Fruit fly (Drosophila melanogaster) whole organism, embryonic: ENCODE results near the gene Pino.
A peak's percentile ranks its signal among the peaks of the same experiment; 100 is the strongest.

ENCODE experiments used
- CG14050 ChIP-seq: fragments of 200-800 bp; sonication (Bioruptor generic); IDR thresholded peaks from 3 replicates; pipeline ENCODE4 v1.3.6; 2022; ENCODE audit warnings: missing biosample characterization, missing genetic modification characterization
- CG15601 ChIP-seq: fragments of 200-800 bp; sonication (Bioruptor generic); optimal IDR thresholded peaks from 3 replicates; lab custom pipeline; 2019; ENCODE audit warnings: missing biosample characterization, mild to moderate bottlenecking, missing genetic modification characterization, moderate library complexity
- CG1602 ChIP-seq: fragments of 200-800 bp; sonication (Bioruptor generic); optimal IDR thresholded peaks from 3 replicates; lab custom pipeline; 2016; ENCODE audit warnings: missing biosample characterization, missing genetic modification characterization
- CG1603 ChIP-seq: fragments of 200-800 bp; sonication (Bioruptor generic); optimal IDR thresholded peaks from 2 replicates; lab custom pipeline; 2019; ENCODE audit warnings: missing biosample characterization, mild to moderate bottlenecking, missing genetic modification characterization, moderate library complexity
- CG16779 ChIP-seq: fragments of 200-800 bp; sonication (Bioruptor generic); IDR thresholded peaks from 2 replicates; pipeline ENCODE4 v1.3.6; 2022; ENCODE audit warnings: missing biosample characterization, missing genetic modification characterization
- CG17385 ChIP-seq: fragments of 200-800 bp; sonication (Bioruptor generic); optimal IDR thresholded peaks from 3 replicates; lab custom pipeline; 2018; ENCODE audit warnings: missing biosample characterization, mild to moderate bottlenecking, missing genetic modification characterization
- CG2202 ChIP-seq: fragments of 200-800 bp; sonication (Bioruptor generic); optimal IDR thresholded peaks from 2 replicates; lab custom pipeline; 2018; ENCODE audit warnings: missing biosample characterization, mild to moderate bottlenecking, missing genetic modification characterization
- CG2678 ChIP-seq: fragments of 200-800 bp; sonication (Bioruptor generic); optimal IDR thresholded peaks from 3 replicates; lab custom pipeline; 2019; ENCODE audit warnings: missing biosample characterization, mild to moderate bottlenecking, missing genetic modification characterization, moderate library complexity
- CG33213 ChIP-seq: fragments of 200-800 bp; sonication (Bioruptor generic); optimal IDR thresholded peaks from 3 replicates; lab custom pipeline; 2016; ENCODE audit warnings: missing biosample characterization, missing genetic modification characterization
- CG3995 ChIP-seq: fragments of 200-800 bp; sonication (Bioruptor generic); optimal IDR thresholded peaks from 3 replicates; lab custom pipeline; 2016; ENCODE audit warnings: missing biosample characterization, missing genetic modification characterization
- CG6254 ChIP-seq: fragments of 200-800 bp; sonication (Bioruptor generic); optimal IDR thresholded peaks from 3 replicates; lab custom pipeline; 2017; ENCODE audit warnings: mild to moderate bottlenecking, missing biosample characterization, missing genetic modification reagents, missing genetic modification characterization
- CG6689 ChIP-seq: fragments of 200-800 bp; sonication (Bioruptor generic); IDR thresholded peaks from 2 replicates; pipeline ENCODE4 v1.3.6; 2022; ENCODE audit warnings: missing biosample characterization, missing genetic modification characterization
- CG7963 ChIP-seq: fragments of 200-800 bp; sonication (Bioruptor generic); IDR thresholded peaks from 3 replicates; pipeline ENCODE4 v1.3.6; 2022; ENCODE audit warnings: missing biosample characterization, missing genetic modification characterization; ENCODE audit not compliant: partially characterized antibody
- CG9215 ChIP-seq: fragments of 200-800 bp; sonication (Bioruptor generic); IDR thresholded peaks from 2 replicates; pipeline ENCODE4 v1.3.6; 2022; ENCODE audit warnings: missing biosample characterization, missing genetic modification characterization
- Chrac-16 ChIP-seq: fragments of 200-800 bp; sonication (Bioruptor generic); optimal IDR thresholded peaks from 3 replicates; lab custom pipeline; 2016; ENCODE audit warnings: missing biosample characterization, missing genetic modification characterization
- CoRest ChIP-seq: fragments of 200-800 bp; sonication (Bioruptor generic); optimal IDR thresholded peaks from 3 replicates; lab custom pipeline; 2018; ENCODE audit warnings: missing biosample characterization, mild to moderate bottlenecking, missing genetic modification characterization, moderate library complexity
- Dbx ChIP-seq: fragments of 200-800 bp; sonication (Bioruptor generic); IDR thresholded peaks from 3 replicates; pipeline ENCODE4 v1.3.6; 2022; ENCODE audit warnings: missing biosample characterization, missing genetic modification characterization
- Dp ChIP-seq: fragments of 200-800 bp; sonication (Bioruptor generic); optimal IDR thresholded peaks from 2 replicates; lab custom pipeline; 2018; ENCODE audit warnings: missing biosample characterization, mild to moderate bottlenecking, missing genetic modification characterization, moderate library complexity
- Ets97D ChIP-seq: fragments of 200-800 bp; sonication (Bioruptor generic); optimal IDR thresholded peaks from 3 replicates; lab custom pipeline; 2016; ENCODE audit warnings: missing biosample characterization, missing genetic modification characterization
- Gug ChIP-seq: fragments of 200-800 bp; sonication (Bioruptor generic); IDR thresholded peaks from 4 replicates; pipeline ENCODE4 v1.3.6; 2022; ENCODE audit warnings: missing biosample characterization, missing genetic modification characterization
- HHEX ChIP-seq: fragments of 200-800 bp; sonication (Bioruptor generic); optimal IDR thresholded peaks from 3 replicates; lab custom pipeline; 2017; ENCODE audit warnings: missing biosample characterization, mild to moderate bottlenecking, missing genetic modification characterization, missing genetic modification reagents
- HLHmδ ChIP-seq: fragments of 200-800 bp; sonication (Bioruptor generic); optimal IDR thresholded peaks from 2 replicates; lab custom pipeline; 2018; ENCODE audit warnings: missing biosample characterization, mild to moderate bottlenecking, missing genetic modification characterization, moderate library complexity
- Mad ChIP-seq: fragments of 200-800 bp; sonication (Bioruptor generic); optimal IDR thresholded peaks from 2 replicates; lab custom pipeline; 2016; ENCODE audit warnings: missing biosample characterization, missing genetic modification characterization
- NC2β ChIP-seq: fragments of 200-800 bp; sonication (Bioruptor generic); optimal IDR thresholded peaks from 2 replicates; lab custom pipeline; 2016; ENCODE audit warnings: missing biosample characterization, missing genetic modification characterization
- Sox102F ChIP-seq: fragments of 200-800 bp; sonication (Bioruptor generic); optimal IDR thresholded peaks from 2 replicates; lab custom pipeline; 2018; ENCODE audit warnings: missing biosample characterization, mild to moderate bottlenecking, missing genetic modification characterization, moderate library complexity
- Sry-δ ChIP-seq: fragments of 200-800 bp; sonication (Bioruptor generic); optimal IDR thresholded peaks from 2 replicates; lab custom pipeline; 2016; ENCODE audit warnings: missing biosample characterization, missing genetic modification characterization
- Tbp ChIP-seq: fragments of >200 bp; optimal IDR thresholded peaks from 2 replicates; lab custom pipeline; 2018; ENCODE audit warnings: missing biosample characterization, missing genetic modification characterization
- Xbp1 ChIP-seq: fragments of 200-800 bp; sonication (Bioruptor generic); optimal IDR thresholded peaks from 3 replicates; lab custom pipeline; 2016; ENCODE audit warnings: missing biosample characterization, mild to moderate bottlenecking, missing genetic modification characterization
- Xrp1 ChIP-seq: fragments of 200-800 bp; sonication (Bioruptor generic); IDR thresholded peaks from 2 replicates; pipeline ENCODE4 v1.3.6; 2022; ENCODE audit warnings: missing biosample characterization, missing genetic modification characterization
- ato ChIP-seq: fragments of 200-800 bp; sonication (Bioruptor generic); IDR thresholded peaks from 2 replicates; pipeline ENCODE4 v1.3.6; 2022; ENCODE audit warnings: missing biosample characterization, missing genetic modification characterization; ENCODE audit not compliant: partially characterized antibody
- cas ChIP-seq: fragments of 200-800 bp; sonication (Bioruptor generic); IDR thresholded peaks from 2 replicates; pipeline ENCODE4 v1.3.6; 2022; ENCODE audit warnings: missing biosample characterization, missing genetic modification characterization
- cg ChIP-seq: fragments of 200-800 bp; sonication (Bioruptor generic); optimal IDR thresholded peaks from 3 replicates; lab custom pipeline; 2019; ENCODE audit warnings: missing biosample characterization, mild to moderate bottlenecking, missing genetic modification characterization, moderate library complexity
- crc ChIP-seq: fragments of 200-800 bp; sonication (Bioruptor generic); optimal IDR thresholded peaks from 2 replicates; lab custom pipeline; 2016; ENCODE audit warnings: missing biosample characterization, missing genetic modification characterization
- da ChIP-seq: fragments of 200-800 bp; sonication (Bioruptor generic); optimal IDR thresholded peaks from 2 replicates; lab custom pipeline; 2016; ENCODE audit warnings: missing biosample characterization, missing genetic modification characterization
- fru ChIP-seq: fragments of >200 bp; optimal IDR thresholded peaks from 2 replicates; lab custom pipeline; 2017
- gcm ChIP-seq: fragments of 200-800 bp; sonication (Bioruptor generic); optimal IDR thresholded peaks from 2 replicates; lab custom pipeline; 2019; ENCODE audit warnings: missing biosample characterization, mild to moderate bottlenecking, missing genetic modification characterization, moderate library complexity
- grau ChIP-seq: fragments of 200-800 bp; optimal IDR thresholded peaks from 3 replicates; lab custom pipeline; 2019; ENCODE audit warnings: missing biosample characterization, mild to moderate bottlenecking, missing genetic modification characterization, moderate library complexity
- hb ChIP-seq: fragments of 200-800 bp; sonication (Bioruptor generic); IDR thresholded peaks from 3 replicates; pipeline ENCODE4 v1.3.6; 2022; ENCODE audit warnings: missing biosample characterization, missing genetic modification characterization; ENCODE audit not compliant: partially characterized antibody
- ken ChIP-seq: fragments of 200-800 bp; sonication (Bioruptor generic); IDR thresholded peaks from 3 replicates; pipeline ENCODE4 v1.3.6; 2022; ENCODE audit warnings: missing biosample characterization, missing genetic modification characterization
- knrl ChIP-seq: fragments of 200-800 bp; sonication (Bioruptor generic); IDR thresholded peaks from 3 replicates; pipeline ENCODE4 v1.3.6; 2022; ENCODE audit warnings: missing biosample characterization, missing genetic modification characterization; ENCODE audit not compliant: partially characterized antibody
- oc ChIP-seq: fragments of 200-800 bp; sonication (Bioruptor generic); optimal IDR thresholded peaks from 2 replicates; lab custom pipeline; 2018; ENCODE audit warnings: missing biosample characterization, mild to moderate bottlenecking, missing genetic modification characterization, moderate library complexity
- onecut ChIP-seq: fragments of 200-800 bp; sonication (Bioruptor generic); IDR thresholded peaks from 2 replicates; pipeline ENCODE4 v1.3.6; 2022; ENCODE audit warnings: missing biosample characterization, missing genetic modification characterization
- pho ChIP-seq: fragments of 200-800 bp; sonication (Bioruptor generic); optimal IDR thresholded peaks from 2 replicates; lab custom pipeline; 2016; ENCODE audit warnings: missing biosample characterization, missing genetic modification characterization
- prd ChIP-seq, 3 experiments: fragments of >200 bp in 2 of 3; fragments of 200-800 bp in 1 of 3; sonication (Bioruptor generic) in 1 of 3; optimal IDR thresholded peaks in 2 of 3; IDR thresholded peaks in 1 of 3; 2 replicates in 2 of 3; 3 replicates in 1 of 3; pipeline versions ENCODE4 v1.3.6 to Lab custom; 2017 to 2022; ENCODE audit warnings: missing biosample characterization in 1 of 3, missing genetic modification characterization in 1 of 3
- repo ChIP-seq: fragments of 200-800 bp; sonication (Bioruptor generic); optimal IDR thresholded peaks from 2 replicates; lab custom pipeline; 2016; ENCODE audit warnings: missing biosample characterization, missing genetic modification characterization
- slbo ChIP-seq: fragments of 200-800 bp; sonication (Bioruptor generic); IDR thresholded peaks from 2 replicates; pipeline ENCODE4 v1.3.6; 2022; ENCODE audit warnings: missing biosample characterization, missing genetic modification characterization
- sna ChIP-seq: fragments of 200-800 bp; sonication (Bioruptor generic); IDR thresholded peaks from 2 replicates; pipeline ENCODE4 v1.3.6; 2022; ENCODE audit warnings: missing biosample characterization, missing genetic modification characterization; ENCODE audit not compliant: partially characterized antibody
- tup ChIP-seq: fragments of 200-800 bp; sonication (Bioruptor generic); optimal IDR thresholded peaks from 2 replicates; lab custom pipeline; 2016; ENCODE audit warnings: missing biosample characterization, mild to moderate bottlenecking, missing genetic modification characterization, moderate library complexity
- vnd ChIP-seq: fragments of 200-800 bp; sonication (Bioruptor generic); IDR thresholded peaks from 3 replicates; pipeline ENCODE4 v1.3.6; 2022; ENCODE audit warnings: missing biosample characterization, missing genetic modification characterization; ENCODE audit not compliant: partially characterized antibody
- zen2 ChIP-seq: fragments of 200-800 bp; sonication (Bioruptor generic); IDR thresholded peaks from 3 replicates; pipeline ENCODE4 v1.3.6; 2022; ENCODE audit warnings: missing biosample characterization, missing genetic modification characterization; ENCODE audit not compliant: partially characterized antibody

The Pino gene

DNA sequence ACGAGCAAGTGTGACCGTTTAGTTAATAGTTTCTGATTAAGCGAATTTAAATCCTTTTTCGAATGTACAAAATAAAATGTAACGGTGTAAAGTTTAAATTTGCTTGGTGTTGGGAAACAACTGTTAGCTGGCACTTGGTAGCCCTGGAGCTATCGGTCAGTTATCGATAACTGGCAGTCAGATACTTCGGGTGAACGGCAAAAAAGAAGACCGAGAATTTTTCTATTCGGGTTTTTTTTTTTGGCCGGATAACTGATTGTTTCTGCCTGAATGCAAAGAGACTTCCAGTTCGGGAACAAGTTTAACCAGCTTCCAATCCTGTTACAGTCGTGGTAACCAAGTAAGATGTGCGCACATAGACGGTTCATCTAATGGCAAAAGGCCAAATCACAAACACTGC is 48.8 kb upstream of the Pino start, which contains the start of gene CG4896 (continued):
- no peak for TF ChIP-seq CG1602 (GFP tag; lab: Kevin White, UChicago)
- TF ChIP-seq grau (tag; lab: Kevin White, UChicago): no peak
- no peak for TF ChIP-seq CG14050 (GFP tag; lab: Robert Waterston, UW)
- TF ChIP-seq Sry-δ (GFP tag; lab: Kevin White, UChicago): peak; percentile 74
- no peak for TF ChIP-seq CG2678 (tag; lab: Kevin White, UChicago)
- TF ChIP-seq fru: no peak
- TF ChIP-seq ken (GFP tag; lab: Robert Waterston, UW): no peak
- no peak for TF ChIP-seq Tbp (GFP tag; lab: Kevin White, UChicago)
- no peak for TF ChIP-seq oc (tag; lab: Kevin White, UChicago)
- TF ChIP-seq CG33213 (GFP tag; lab: Kevin White, UChicago): peak; percentile 18
- TF ChIP-seq CG6254 (GFP tag; lab: Kevin White, UChicago): no peak
- TF ChIP-seq prd (optimal IDR thresholded peaks at IDR 0.05; lab: Kevin White, UChicago): no peak
- TF ChIP-seq prd (GFP tag; IDR thresholded peaks at IDR 0.05; lab: Robert Waterston, UW): no peak
- TF ChIP-seq CG9215 (GFP tag; lab: Robert Waterston, UW): no peak
- TF ChIP-seq vnd (GFP tag; lab: Robert Waterston, UW): peak; percentile 38; the same call in 1 of the 3 replicates
- no peak for TF ChIP-seq CG2202
- TF ChIP-seq slbo: peak; percentile 61
- TF ChIP-seq CG3995 (GFP tag; lab: Kevin White, UChicago): no peak
- TF ChIP-seq Mad: no peak
- no peak for TF ChIP-seq CG1603 (tag; lab: Kevin White, UChicago)
- TF ChIP-seq onecut (GFP tag; lab: Robert Waterston, UW): no peak; the same call in 1 of the 2 replicates
- TF ChIP-seq cg (GFP tag; lab: Kevin White, UChicago): no peak
- peak; percentile 48; the same call in 2 of the 3 replicates for TF ChIP-seq knrl (GFP tag; lab: Robert Waterston, UW)
- TF ChIP-seq Chrac-16 (GFP tag; lab: Kevin White, UChicago): no peak
- no peak for TF ChIP-seq HLHmδ (GFP tag; lab: Kevin White, UChicago)
- no peak for TF ChIP-seq Sox102F (GFP tag; lab: Kevin White, UChicago)
- 0 out of 2 replicates have a peak, but pooled peaks have one; percentile 48 for TF ChIP-seq sna (GFP tag; lab: Robert Waterston, UW)
- no peak for TF ChIP-seq da (GFP tag; lab: Kevin White, UChicago)
- no peak for TF ChIP-seq CG17385 (GFP tag; lab: Kevin White, UChicago)
- TF ChIP-seq HHEX (GFP tag; lab: Kevin White, UChicago): no peak
- TF ChIP-seq CG16779: no peak
- TF ChIP-seq ato (GFP tag; lab: Robert Waterston, UW): peak; percentile 66
- TF ChIP-seq hb (GFP tag; lab: Robert Waterston, UW): peak; percentile 66; the same call in 2 of the 3 replicates
- TF ChIP-seq gcm (GFP tag; lab: Kevin White, UChicago): no peak
- TF ChIP-seq Ets97D (GFP tag; lab: Kevin White, UChicago): peak; percentile 51
- peak; percentile 19 for TF ChIP-seq Xbp1
- TF ChIP-seq CoRest (tag; lab: Kevin White, UChicago): peak; percentile 29
- peak; percentile 29; the same call in 1 of the 3 replicates for TF ChIP-seq zen2
- peak; percentile 27; the same call in 1 of the 2 replicates for TF ChIP-seq Xrp1
- peak; percentile 65 for TF ChIP-seq Dp (GFP tag; lab: Kevin White, UChicago)
- TF ChIP-seq cas (GFP tag; lab: Robert Waterston, UW): no peak
- TF ChIP-seq tup (GFP tag; lab: Kevin White, UChicago): no peak
- TF ChIP-seq Dbx (GFP tag; lab: Robert Waterston, UW): 0 out of 3 replicates have a peak, but pooled peaks have one; percentile 28
- TF ChIP-seq CG6689 (GFP tag; lab: Robert Waterston, UW): no peak
- TF ChIP-seq CG15601 (tag; lab: Kevin White, UChicago): no peak
- peak; percentile 66; the same call in 2 of the 3 replicates for TF ChIP-seq CG7963
- TF ChIP-seq pho (GFP tag; lab: Kevin White, UChicago): peak; percentile 18
- no peak for TF ChIP-seq NC2β (GFP tag; lab: Kevin White, UChicago)
- TF ChIP-seq crc: no peak
- TF ChIP-seq repo (GFP tag; lab: Kevin White, UChicago): no peak
- no peak for TF ChIP-seq Gug (GFP tag; lab: Robert Waterston, UW)
